Fruit fly (Drosophila melanogaster): ENCODE measurements around the gene Oseg4.

The Oseg4 gene

dm6 chr3L:1710562-1710961 lies 25.0 kb downstream of the Oseg4 start:
- TF ChIP-seq noc (tag; optimal IDR thresholded peaks at IDR 0.05), result no peak

dm6 chr3L:1709161-1709560 lies 26.4 kb downstream of the Oseg4 start:
- no peak for TF ChIP-seq noc (tag; optimal IDR thresholded peaks at IDR 0.05)

- no peak for TF ChIP-seq noc (tag; optimal IDR thresholded peaks at IDR 0.05)
Measured at dm6 chr3L:1702367-1702927, 33.1 kb downstream of the Oseg4 start, which contains the start of gene CG13931. CG13931 (minus strand) TSS chr3L:1702407.

dm6 chr3L:1694317-1694716 lies 41.2 kb downstream of the Oseg4 start, which contains the start of gene CG12011:
CG12011 (plus strand) TSS chr3L:1694617.
- TF ChIP-seq noc (tag; optimal IDR thresholded peaks at IDR 0.05), result no peak

- no peak for TF ChIP-seq noc (tag; optimal IDR thresholded peaks at IDR 0.05)
Measured at dm6 chr3L:1692859-1693258, 42.7 kb downstream of the Oseg4 start.

- no peak for TF ChIP-seq noc (tag; optimal IDR thresholded peaks at IDR 0.05)
Measured at dm6 chr3L:1692122-1692786, 43.3 kb downstream of the Oseg4 start.

dm6 chr3L:1690727-1691413 lies 44.7 kb downstream of the Oseg4 start:
- TF ChIP-seq noc (tag; optimal IDR thresholded peaks at IDR 0.05), result no peak

- TF ChIP-seq noc (tag; optimal IDR thresholded peaks at IDR 0.05), result no peak
Measured at dm6 chr3L:1688569-1688968, 47.0 kb downstream of the Oseg4 start.

dm6 chr3L:1688161-1688560 lies 47.4 kb downstream of the Oseg4 start:
- no peak for TF ChIP-seq noc (tag; optimal IDR thresholded peaks at IDR 0.05)

dm6 chr3L:1683091-1683490 lies 52.5 kb downstream of the Oseg4 start:
- TF ChIP-seq noc (tag; optimal IDR thresholded peaks at IDR 0.05), result no peak
